Worm (Caenorhabditis elegans) whole organism, L1 larva: ENCODE results near the gene eat-3.

ENCODE experiments used
- C04F5.9 ChIP-seq: sonication (generic microtip); optimal IDR thresholded peaks from 2 replicates; lab custom pipeline; 2016; ENCODE audit warnings: missing genetic modification characterization, missing compliant biosample characterization
- C34B4.2 ChIP-seq: sonication (generic microtip); optimal IDR thresholded peaks from 2 replicates; lab custom pipeline; 2017; ENCODE audit warnings: mild to moderate bottlenecking, missing genetic modification characterization, missing compliant biosample characterization
- aha-1 ChIP-seq: fragments of 150-350 bp; optimal IDR thresholded peaks from 2 replicates; lab custom pipeline; 2014; ENCODE audit warnings: missing biosample characterization, missing genetic modification characterization
- ama-1 ChIP-seq: fragments of 150-350 bp; optimal IDR thresholded peaks from 2 replicates; lab custom pipeline; 2014
- blmp-1 ChIP-seq: fragments of 150-350 bp; optimal IDR thresholded peaks from 2 replicates; lab custom pipeline; 2014; ENCODE audit warnings: missing biosample characterization, missing genetic modification characterization
- ceh-63 ChIP-seq: fragments of 200-800 bp; sonication (Bioruptor generic); optimal IDR thresholded peaks from 2 replicates; lab custom pipeline; 2018; ENCODE audit warnings: mild to moderate bottlenecking, missing genetic modification characterization, missing compliant biosample characterization
- ceh-8 ChIP-seq: fragments of 200-800 bp; sonication (Bioruptor generic); optimal IDR thresholded peaks from 2 replicates; lab custom pipeline; 2018; ENCODE audit warnings: mild to moderate bottlenecking, missing genetic modification characterization, moderate library complexity, missing compliant biosample characterization
- ceh-90 ChIP-seq: sonication (generic microtip); optimal IDR thresholded peaks from 2 replicates; lab custom pipeline; 2016; ENCODE audit warnings: missing genetic modification characterization, missing compliant biosample characterization
- dpl-1 ChIP-seq, 3 experiments: fragments of 150-350 bp in 2 of 3; sonication (generic microtip) in 1 of 3; optimal IDR thresholded peaks; 2 replicates each; lab custom pipeline; 2014 to 2017; ENCODE audit warnings: missing biosample characterization in 3 of 3, missing genetic modification characterization in 3 of 3, missing genetic modification reagents in 3 of 3
- efl-1 ChIP-seq, 4 experiments: fragments of 150-350 bp; optimal IDR thresholded peaks in 3 of 4; peaks in 1 of 4; 1 replicate in 1 of 4; 2 replicates in 3 of 4; lab custom pipeline; 2014; ENCODE audit warnings: missing biosample characterization in 2 of 4, missing genetic modification characterization in 2 of 4, missing genetic modification reagents in 2 of 4
- egl-27 ChIP-seq, 2 experiments: fragments of 150-350 bp in 1 of 2; sonication (generic microtip); optimal IDR thresholded peaks; 3 replicates each; lab custom pipeline; 2017 to 2018; ENCODE audit warnings: missing biosample characterization in 2 of 2, missing genetic modification characterization in 2 of 2, missing genetic modification reagents in 2 of 2
- fkh-4 ChIP-seq: sonication (generic microtip); optimal IDR thresholded peaks from 2 replicates; lab custom pipeline; 2016; ENCODE audit warnings: missing compliant biosample characterization, missing genetic modification characterization, borderline replicate concordance
- grh-1 ChIP-seq: fragments of 200-800 bp; sonication (Bioruptor generic); IDR thresholded peaks from 2 replicates; pipeline ENCODE4 v1.3.6; 2022; ENCODE audit warnings: missing genetic modification reagents, missing genetic modification characterization, missing compliant biosample characterization
- hlh-4 ChIP-seq: sonication (generic microtip); optimal IDR thresholded peaks from 2 replicates; lab custom pipeline; 2016; ENCODE audit warnings: mild to moderate bottlenecking, missing genetic modification characterization, missing compliant biosample characterization
- jun-1 ChIP-seq: fragments of 150-350 bp; optimal IDR thresholded peaks from 2 replicates; lab custom pipeline; 2014; ENCODE audit warnings: missing biosample characterization, missing genetic modification reagents, missing genetic modification characterization
- lin-13 ChIP-seq: fragments of 150-350 bp; optimal IDR thresholded peaks from 2 replicates; lab custom pipeline; 2014; ENCODE audit warnings: missing biosample characterization, missing genetic modification reagents, missing genetic modification characterization
- lin-14 ChIP-seq: fragments of 200-800 bp; sonication (Bioruptor generic); optimal IDR thresholded peaks from 2 replicates; lab custom pipeline; 2018; ENCODE audit warnings: mild to moderate bottlenecking, missing genetic modification characterization, moderate library complexity, missing compliant biosample characterization
- lin-35 ChIP-seq, 2 experiments: fragments of 150-350 bp; optimal IDR thresholded peaks; 2 replicates each; lab custom pipeline; 2014; ENCODE audit warnings: missing biosample characterization in 2 of 2, missing genetic modification characterization in 2 of 2, missing genetic modification reagents in 2 of 2
- lin-39 ChIP-seq: fragments of 150-350 bp; optimal IDR thresholded peaks from 2 replicates; lab custom pipeline; 2014; ENCODE audit warnings: missing biosample characterization, missing genetic modification reagents, missing genetic modification characterization
- lsy-2 ChIP-seq, 2 experiments: fragments of 150-350 bp; optimal IDR thresholded peaks; 2 replicates each; lab custom pipeline; 2014; ENCODE audit warnings: missing biosample characterization in 2 of 2, missing genetic modification characterization in 2 of 2
- nhr-237 ChIP-seq: fragments of 150-350 bp; optimal IDR thresholded peaks from 2 replicates; lab custom pipeline; 2014; ENCODE audit warnings: missing biosample characterization, missing genetic modification characterization
- nhr-47 ChIP-seq: sonication (generic microtip); optimal IDR thresholded peaks from 2 replicates; lab custom pipeline; 2016; ENCODE audit warnings: mild to moderate bottlenecking, missing genetic modification characterization, moderate library complexity, missing compliant biosample characterization
- nhr-71 ChIP-seq: sonication (generic microtip); optimal IDR thresholded peaks from 2 replicates; lab custom pipeline; 2016; ENCODE audit warnings: mild to moderate bottlenecking, missing genetic modification characterization, moderate library complexity, missing compliant biosample characterization
- nhr-85 ChIP-seq: sonication (generic microtip); peaks from one replicate; lab custom pipeline; 2016; ENCODE audit warnings: missing genetic modification characterization, inconsistent platforms, missing compliant biosample characterization
- pqm-1 ChIP-seq: sonication (generic microtip); optimal IDR thresholded peaks from 3 replicates; lab custom pipeline; 2017; ENCODE audit warnings: missing biosample characterization, missing genetic modification characterization
- rnt-1 ChIP-seq: sonication (generic microtip); optimal IDR thresholded peaks from 2 replicates; lab custom pipeline; 2016; ENCODE audit warnings: mild to moderate bottlenecking, missing genetic modification characterization, moderate library complexity, missing compliant biosample characterization
- snu-23 ChIP-seq: sonication (generic microtip); optimal IDR thresholded peaks from 2 replicates; lab custom pipeline; 2016; ENCODE audit warnings: missing genetic modification characterization, missing compliant biosample characterization
- sox-4 ChIP-seq: sonication (generic microtip); optimal IDR thresholded peaks from 2 replicates; lab custom pipeline; 2016; ENCODE audit warnings: missing genetic modification characterization, missing compliant biosample characterization
- swsn-7 ChIP-seq: sonication (generic microtip); optimal IDR thresholded peaks from 2 replicates; lab custom pipeline; 2016; ENCODE audit warnings: missing genetic modification characterization, missing compliant biosample characterization
- unc-98 ChIP-seq: fragments of 200-800 bp; sonication (Bioruptor generic); IDR thresholded peaks from 2 replicates; pipeline ENCODE4 v1.3.6; 2022; ENCODE audit warnings: missing genetic modification characterization, missing compliant biosample characterization
- vab-15 ChIP-seq: sonication (generic microtip); optimal IDR thresholded peaks from 2 replicates; lab custom pipeline; 2017; ENCODE audit warnings: missing genotype, mild to moderate bottlenecking, missing genetic modification characterization, missing compliant biosample characterization
- xbp-1 ChIP-seq: sonication (generic microtip); optimal IDR thresholded peaks from 2 replicates; lab custom pipeline; 2016; ENCODE audit warnings: missing genetic modification characterization, missing compliant biosample characterization
- zag-1 ChIP-seq: fragments of 150-350 bp; optimal IDR thresholded peaks from 2 replicates; lab custom pipeline; 2014; ENCODE audit warnings: missing biosample characterization, missing genetic modification characterization
- zip-4 ChIP-seq: fragments of 200-800 bp; sonication (Bioruptor generic); optimal IDR thresholded peaks from 2 replicates; lab custom pipeline; 2018; ENCODE audit warnings: mild to moderate bottlenecking, missing genetic modification characterization, moderate library complexity, missing compliant biosample characterization

Gene eat-3

ce11 chrII:9345794-9346193 lies 21.1 kb downstream of the eat-3 start:
- no peak for TF ChIP-seq sox-4 (tag; lab: Kevin White, UChicago)
- TF ChIP-seq xbp-1: no peak
- TF ChIP-seq lin-13 (GFP tag; lab: Kevin White, UChicago): no peak
- no peak for TF ChIP-seq nhr-237 (tag; lab: Kevin White, UChicago)
- TF ChIP-seq nhr-85 (tag; lab: Kevin White, UChicago): peak; percentile 64
- TF ChIP-seq dpl-1 (GFP tag; optimal IDR thresholded peaks at IDR 0.05; lab: Kevin White, UChicago): no peak
- TF ChIP-seq egl-27 (tag; optimal IDR thresholded peaks at IDR 0.05; lab: Kevin White, UChicago): no peak
- no peak for TF ChIP-seq ceh-8
- TF ChIP-seq nhr-47: no peak
- TF ChIP-seq zip-4 (GFP tag; lab: Kevin White, UChicago): no peak
- TF ChIP-seq snu-23 (GFP tag; lab: Kevin White, UChicago): no peak
- no peak for TF ChIP-seq efl-1 (optimal IDR thresholded peaks at IDR 0.05; lab: Kevin White, UChicago)
- TF ChIP-seq efl-1 (GFP tag; optimal IDR thresholded peaks at IDR 0.05 in 1 of 2; lab: Kevin White, UChicago): peak in 1 of 2 experiments; percentile 30
- TF ChIP-seq ama-1: no peak
- TF ChIP-seq vab-15: no peak
- no peak for TF ChIP-seq lin-14
- peak; percentile 55 for TF ChIP-seq blmp-1 (tag; lab: Kevin White, UChicago)
- TF ChIP-seq jun-1 (tag; lab: Kevin White, UChicago): no peak

- TF ChIP-seq rnt-1 (tag; lab: Kevin White, UChicago): no peak
- TF ChIP-seq blmp-1 (tag; lab: Kevin White, UChicago): peak; percentile 57
- no peak for TF ChIP-seq hlh-4 (tag; lab: Kevin White, UChicago)
- TF ChIP-seq lin-35 (GFP tag; optimal IDR thresholded peaks at IDR 0.05; lab: Kevin White, UChicago): no peak
- no peak for TF ChIP-seq C04F5.9 (tag; lab: Kevin White, UChicago)
Measured at ce11 chrII:9346490-9346889, 21.8 kb downstream of the eat-3 start, which contains the start of gene F42A8.1. Gene F42A8.1, minus strand, starts transcription at chrII:9346590.

- TF ChIP-seq aha-1 (tag; lab: Kevin White, UChicago) (no peak), lin-39 (tag; lab: Kevin White, UChicago) (no peak), grh-1 (GFP tag; lab: Robert Waterston, UW) (no peak), rnt-1 (tag; lab: Kevin White, UChicago) (no peak), nhr-47 (no peak), fkh-4 (tag; lab: Kevin White, UChicago) (no peak), swsn-7 (tag; lab: Kevin White, UChicago) (no peak), ceh-90 (tag; lab: Kevin White, UChicago) (no peak), ceh-63 (GFP tag; lab: Kevin White, UChicago) (no peak), zip-4 (GFP tag; lab: Kevin White, UChicago) (no peak)
Measured at ce11 chrII:9347444-9347843, 22.8 kb downstream of the eat-3 start.

ce11 chrII:9352669-9353068 lies 28.0 kb downstream of the eat-3 start, which contains the start of the genes sdhb-1 and cup-15:
Gene sdhb-1, minus strand, starts transcription at chrII:9352731.
Gene cup-15, plus strand, starts transcription at chrII:9353000.
- TF ChIP-seq efl-1 (optimal IDR thresholded peaks at IDR 0.05; lab: Kevin White, UChicago) (peak; percentile 13 to 14), efl-1 (GFP tag; optimal IDR thresholded peaks at IDR 0.05 in 1 of 2; lab: Kevin White, UChicago) (no peak), pqm-1 (tag; lab: Kevin White, UChicago) (no peak), ceh-90 (tag; lab: Kevin White, UChicago) (no peak), C34B4.2 (no peak), zag-1 (no peak), dpl-1 (GFP tag; optimal IDR thresholded peaks at IDR 0.05; lab: Kevin White, UChicago) (peak in 2 of 3 experiments; percentile 0 to 46), lin-14 (peak; percentile 27), nhr-71 (tag; lab: Kevin White, UChicago) (peak; percentile 31), lsy-2 (tag; optimal IDR thresholded peaks at IDR 0.05; lab: Kevin White, UChicago) (peak; percentile 26 to 53), lin-35 (GFP tag; optimal IDR thresholded peaks at IDR 0.05; lab: Kevin White, UChicago) (peak in 1 of 2 experiments; percentile 53), snu-23 (GFP tag; lab: Kevin White, UChicago) (peak; percentile 1), unc-98 (GFP tag; lab: Robert Waterston, UW) (no peak), lin-13 (GFP tag; lab: Kevin White, UChicago) (no peak), blmp-1 (tag; lab: Kevin White, UChicago) (peak; percentile 27), xbp-1 (no peak), nhr-47 (no peak)
